Worm (Caenorhabditis elegans): Measurements from ENCODE around the gene nlp-25.

ce11 chrV:19590826-19591225 lies 15.2 kb upstream of the nlp-25 start:
- no peak for TF ChIP-seq nhr-2 (tag; optimal IDR thresholded peaks at IDR 0.05)
- TF ChIP-seq unc-39 (tag; optimal IDR thresholded peaks at IDR 0.05), result no peak
- no peak for TF ChIP-seq snpc-4 (tag; optimal IDR thresholded peaks at IDR 0.05)
- TF ChIP-seq nhr-237 (tag; optimal IDR thresholded peaks at IDR 0.05), result no peak
- TF ChIP-seq elt-1 (tag; optimal IDR thresholded peaks at IDR 0.05; ENCODE audit: borderline replicate concordance, insufficient read depth), result no peak
- no peak for TF ChIP-seq pha-4 (tag; optimal IDR thresholded peaks at IDR 0.05)
- TF ChIP-seq ztf-11 (tag; optimal IDR thresholded peaks at IDR 0.05), result no peak
- TF ChIP-seq nhr-28 (tag; optimal IDR thresholded peaks at IDR 0.05), result no peak
- no peak for TF ChIP-seq unc-62 (GFP tag; optimal IDR thresholded peaks at IDR 0.05)
- TF ChIP-seq mep-1 (tag; optimal IDR thresholded peaks at IDR 0.05), result no peak
- TF ChIP-seq ceh-83 (GFP tag; optimal IDR thresholded peaks at IDR 0.05), result no peak
- no peak for TF ChIP-seq drap-1 (GFP tag; optimal IDR thresholded peaks at IDR 0.05)
- TF ChIP-seq bed-3 (GFP tag; optimal IDR thresholded peaks at IDR 0.05), result no peak
- no peak for TF ChIP-seq nhr-12 (tag; optimal IDR thresholded peaks at IDR 0.05)

Data from whole organism, mixed stage, embryonic.